Fruit fly (Drosophila melanogaster) whole organism: ENCODE results near the gene fz.

Source experiments
- Dll ChIP-seq: fragments of >200 bp; optimal IDR thresholded peaks from 2 replicates; lab custom pipeline; 2017
- psq ChIP-seq: fragments of >200 bp; optimal IDR thresholded peaks from 2 replicates; lab custom pipeline; 2017

DNA sequence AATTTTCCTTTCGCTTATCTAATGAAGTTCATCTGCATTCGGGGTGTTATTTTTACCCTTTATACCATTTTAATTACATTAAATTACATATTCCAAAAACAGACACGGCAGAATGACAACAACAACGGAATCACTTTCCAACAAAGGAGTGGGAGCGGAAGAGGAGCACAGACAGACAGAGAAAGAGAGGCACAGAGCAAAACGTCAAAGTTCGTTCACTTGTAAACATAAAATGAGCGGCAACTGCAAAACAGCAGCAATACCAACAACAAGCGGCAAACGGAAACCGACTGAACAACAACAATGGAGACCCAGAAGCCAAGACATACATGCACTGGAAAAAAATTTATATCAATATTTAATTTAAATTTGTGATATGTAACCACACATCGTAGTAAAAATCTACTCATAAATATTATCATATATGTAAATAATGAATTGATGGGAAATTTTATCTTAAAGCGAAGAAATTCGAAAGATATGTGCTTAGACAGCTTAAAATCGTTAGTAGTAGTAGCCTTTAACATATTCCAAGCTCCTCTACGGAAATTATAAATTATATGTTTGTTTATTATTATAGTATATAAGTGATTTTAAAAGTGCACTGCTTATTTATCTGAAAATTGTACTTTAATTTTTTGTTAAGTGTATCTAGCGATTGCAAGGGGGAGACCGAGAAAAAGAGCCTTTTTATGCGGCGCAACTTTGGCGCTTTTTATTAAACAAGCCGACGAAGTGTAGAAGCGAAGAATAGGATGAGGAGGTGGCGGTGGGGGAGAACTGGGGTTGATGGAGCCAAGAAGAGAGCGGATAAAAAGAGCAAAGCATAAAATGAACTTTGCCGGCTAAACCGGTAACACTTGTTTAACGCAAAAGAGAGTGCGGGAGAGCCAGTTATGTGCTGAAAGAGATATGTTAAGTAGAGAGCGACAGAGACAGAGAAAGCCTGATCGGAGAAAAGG lies 1.8 kb upstream of the fz start:
- TF ChIP-seq psq (lab: Kevin White, UChicago) (no peak), Dll (no peak)
